Worm (Caenorhabditis elegans): ENCODE data around the gene ZK1248.11.

DNA sequence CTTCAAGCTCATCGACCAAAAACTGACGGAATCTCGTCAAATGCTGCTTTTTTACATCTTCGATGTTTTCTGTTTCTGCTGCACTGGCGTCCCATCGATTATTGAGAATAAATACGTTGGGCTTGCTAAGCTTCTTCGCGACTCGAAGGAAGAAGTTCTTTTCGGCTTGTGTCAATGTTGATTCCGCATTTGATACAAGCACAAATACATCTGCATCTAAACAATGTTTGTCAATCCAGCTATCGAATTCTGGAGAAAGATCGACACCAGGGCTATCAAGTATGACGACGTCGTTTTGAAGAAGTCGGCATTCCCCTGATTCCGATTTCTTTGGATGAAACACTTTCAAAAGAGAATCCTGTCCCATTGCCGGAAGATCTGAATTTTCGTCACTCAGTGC is 6.8 kb upstream of the ZK1248.11 start:
- TF ChIP-seq unc-55 (GFP tag; optimal IDR thresholded peaks at IDR 0.05) = no peak
- no peak for TF ChIP-seq sox-2 (GFP tag; IDR thresholded peaks at IDR 0.05)
- TF ChIP-seq sox-4 (tag; optimal IDR thresholded peaks at IDR 0.05) = no peak
- no peak for TF ChIP-seq pha-4 (tag; optimal IDR thresholded peaks at IDR 0.05)
- no peak for TF ChIP-seq elt-2 (tag; optimal IDR thresholded peaks at IDR 0.05)
- TF ChIP-seq mec-3 (tag; optimal IDR thresholded peaks at IDR 0.05; ENCODE audit: borderline replicate concordance) = no peak
- no peak for TF ChIP-seq K09A11.1 (tag; optimal IDR thresholded peaks at IDR 0.05; ENCODE audit: insufficient read depth)
- no peak for TF ChIP-seq sdc-2 (tag; optimal IDR thresholded peaks at IDR 0.05)
- TF ChIP-seq T23F11.4 (GFP tag; optimal IDR thresholded peaks at IDR 0.05) = no peak
- no peak for TF ChIP-seq ceh-30 (tag; optimal IDR thresholded peaks at IDR 0.05)
- no peak for TF ChIP-seq dve-1 (tag; optimal IDR thresholded peaks at IDR 0.05)
- TF ChIP-seq pat-9 (tag; optimal IDR thresholded peaks at IDR 0.05) = no peak
- no peak for TF ChIP-seq pqm-1 (tag; optimal IDR thresholded peaks at IDR 0.05)

All from whole organism, late embryonic.